Worm (Caenorhabditis elegans): ENCODE measurements around the gene ZK1320.3.

DNA sequence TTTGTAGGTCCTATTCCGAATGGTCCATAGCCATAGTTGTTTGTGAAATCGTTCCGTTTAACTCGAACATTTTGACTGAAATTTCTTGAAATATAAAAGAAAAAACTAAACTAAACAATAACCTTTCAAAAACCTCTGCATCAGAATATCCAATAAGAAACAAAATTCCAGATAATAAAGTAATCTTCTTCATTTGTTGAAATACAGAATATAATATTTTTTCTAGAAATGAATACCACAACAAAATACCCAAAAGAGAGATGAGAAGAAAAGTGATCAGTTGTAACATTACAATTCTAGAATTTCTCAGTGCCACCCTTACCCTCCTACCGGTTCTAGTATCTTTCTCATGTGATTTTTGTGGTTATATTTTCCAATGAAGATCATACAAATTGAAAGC, 6.5 kb downstream of the ZK1320.3 start, which contains the start of gene ZK1307.2:
- TF ChIP-seq lin-39 (tag; optimal IDR thresholded peaks at IDR 0.05), result no peak
- TF ChIP-seq elt-3 (tag; optimal IDR thresholded peaks at IDR 0.05), result no peak
- TF ChIP-seq nhr-25 (tag; optimal IDR thresholded peaks at IDR 0.05), result peak; percentile 32

Measured in whole organism, L2 larva.